Worm (Caenorhabditis elegans): ENCODE data around the gene spin-1.
"Not testable (repeated sequence)": the region's sequence is repeated elsewhere in the genome, so short reads cannot be mapped to it uniquely, and the experiment has no call there.

The spin-1 gene

ce11 chrV:12103920-12104319, 10.9 kb upstream of the spin-1 start, which contains the start of gene nhr-153:
Gene nhr-153, plus strand, starts transcription at chrV:12104220.
- no peak for TF ChIP-seq med-1 (GFP tag; optimal IDR thresholded peaks at IDR 0.05; ENCODE audit: insufficient read depth)

- TF ChIP-seq cog-1 (tag; optimal IDR thresholded peaks at IDR 0.05) (no peak), ztf-23 (GFP tag; IDR thresholded peaks at IDR 0.05) (no peak), tab-1 (GFP tag; IDR thresholded peaks at IDR 0.05) (no peak), T22C8.4 (GFP tag; IDR thresholded peaks at IDR 0.05) (no peak), ref-1 (GFP tag; conservative IDR thresholded peaks at IDR 0.05) (no peak), med-1 (GFP tag; optimal IDR thresholded peaks at IDR 0.05; ENCODE audit: insufficient read depth) (no peak), klf-2 (GFP tag; conservative IDR thresholded peaks at IDR 0.05) (no peak), ztf-29 (GFP tag; IDR thresholded peaks at IDR 0.05) (no peak), flt-1 (GFP tag; IDR thresholded peaks at IDR 0.05) (no peak)
Observed at ce11 chrV:12106841-12107240, 8.0 kb upstream of the spin-1 start, which contains the start of gene nhr-136. Gene nhr-136, plus strand, starts transcription at chrV:12107141.

DNA sequence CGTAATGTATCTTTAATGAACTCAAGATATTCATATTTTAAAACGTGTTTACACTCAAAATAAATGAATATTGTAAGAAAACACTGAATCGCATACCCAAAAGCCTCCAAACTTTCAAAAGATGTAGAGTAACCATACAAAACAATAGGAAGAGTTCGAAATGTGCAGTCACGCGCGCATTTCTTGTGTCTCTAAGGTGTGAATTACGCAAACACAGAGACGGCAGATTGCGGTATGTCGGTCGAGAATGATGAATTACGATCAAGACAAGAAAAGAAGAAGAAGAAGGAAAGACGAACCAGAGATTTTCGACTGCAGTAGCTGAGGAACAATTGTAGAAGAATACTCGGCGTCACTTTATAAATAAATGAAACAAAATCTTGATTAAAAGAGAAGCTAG, 3.3 kb upstream of the spin-1 start, which contains the start of gene lhpp-1:
TSS of gene lhpp-1 (minus strand) at position 354 of the 400 bp plus-strand sequence.
- TF ChIP-seq cog-1 (tag; optimal IDR thresholded peaks at IDR 0.05) (no peak), ztf-29 (GFP tag; IDR thresholded peaks at IDR 0.05) (no peak)

DNA sequence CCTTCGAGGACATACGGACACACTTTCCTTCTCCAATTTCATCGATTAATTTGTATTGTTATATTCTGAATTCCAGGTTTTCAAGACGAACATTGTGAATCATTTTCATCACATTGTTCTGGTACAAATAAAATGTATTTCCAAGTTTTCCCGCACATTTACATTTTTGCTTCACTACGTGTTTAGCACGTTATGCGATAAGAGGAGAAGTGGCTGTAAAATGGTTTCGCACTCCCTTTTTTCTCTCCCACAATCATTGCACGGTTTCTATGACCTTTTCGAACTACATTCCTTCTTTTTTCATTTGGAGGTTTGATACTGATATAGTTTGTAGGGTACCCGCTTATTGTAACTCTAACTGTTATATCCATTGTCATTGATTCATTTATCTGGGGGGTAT, 1.1 kb upstream of the spin-1 start:
- TF ChIP-seq flt-1 (GFP tag; IDR thresholded peaks at IDR 0.05) (no peak), klf-2 (GFP tag; conservative IDR thresholded peaks at IDR 0.05) (no peak), T22C8.4 (GFP tag; IDR thresholded peaks at IDR 0.05) (no peak), med-1 (GFP tag; optimal IDR thresholded peaks at IDR 0.05; ENCODE audit: insufficient read depth) (no peak), ztf-29 (GFP tag; IDR thresholded peaks at IDR 0.05) (no peak), ztf-23 (GFP tag; IDR thresholded peaks at IDR 0.05) (no peak), cog-1 (tag; optimal IDR thresholded peaks at IDR 0.05) (no peak), ref-1 (GFP tag; conservative IDR thresholded peaks at IDR 0.05) (no peak), tab-1 (GFP tag; IDR thresholded peaks at IDR 0.05) (no peak)

- no peak for TF ChIP-seq ztf-23 (GFP tag; IDR thresholded peaks at IDR 0.05)
- TF ChIP-seq ref-1 (GFP tag; conservative IDR thresholded peaks at IDR 0.05) = no peak
- no peak for TF ChIP-seq tab-1 (GFP tag; IDR thresholded peaks at IDR 0.05)
- no peak for TF ChIP-seq med-1 (GFP tag; optimal IDR thresholded peaks at IDR 0.05; ENCODE audit: insufficient read depth)
- no peak for TF ChIP-seq T22C8.4 (GFP tag; IDR thresholded peaks at IDR 0.05)
- TF ChIP-seq cog-1 (tag; optimal IDR thresholded peaks at IDR 0.05) = no peak
- no peak for TF ChIP-seq flt-1 (GFP tag; IDR thresholded peaks at IDR 0.05)
- TF ChIP-seq klf-2 (GFP tag; conservative IDR thresholded peaks at IDR 0.05) = no peak
- no peak for TF ChIP-seq ztf-29 (GFP tag; IDR thresholded peaks at IDR 0.05)
Observed at ce11 chrV:12115150-12115549, 357 bp downstream of the spin-1 start.

ce11 chrV:12117567-12118053, 2.8 kb downstream of the spin-1 start, which contains the start of gene C13C4.8:
Gene C13C4.8, plus strand, starts transcription at chrV:12118003.
- TF ChIP-seq ztf-29 (GFP tag; IDR thresholded peaks at IDR 0.05) = no peak
- TF ChIP-seq T22C8.4 (GFP tag; IDR thresholded peaks at IDR 0.05) = no peak
- no peak for TF ChIP-seq med-1 (GFP tag; optimal IDR thresholded peaks at IDR 0.05; ENCODE audit: insufficient read depth)
- TF ChIP-seq ztf-23 (GFP tag; IDR thresholded peaks at IDR 0.05) = no peak
- no peak for TF ChIP-seq klf-2 (GFP tag; conservative IDR thresholded peaks at IDR 0.05)
- TF ChIP-seq ref-1 (GFP tag; conservative IDR thresholded peaks at IDR 0.05) = no peak
- TF ChIP-seq cog-1 (tag; optimal IDR thresholded peaks at IDR 0.05) = no peak
- no peak for TF ChIP-seq tab-1 (GFP tag; IDR thresholded peaks at IDR 0.05)
- no peak for TF ChIP-seq flt-1 (GFP tag; IDR thresholded peaks at IDR 0.05)

DNA sequence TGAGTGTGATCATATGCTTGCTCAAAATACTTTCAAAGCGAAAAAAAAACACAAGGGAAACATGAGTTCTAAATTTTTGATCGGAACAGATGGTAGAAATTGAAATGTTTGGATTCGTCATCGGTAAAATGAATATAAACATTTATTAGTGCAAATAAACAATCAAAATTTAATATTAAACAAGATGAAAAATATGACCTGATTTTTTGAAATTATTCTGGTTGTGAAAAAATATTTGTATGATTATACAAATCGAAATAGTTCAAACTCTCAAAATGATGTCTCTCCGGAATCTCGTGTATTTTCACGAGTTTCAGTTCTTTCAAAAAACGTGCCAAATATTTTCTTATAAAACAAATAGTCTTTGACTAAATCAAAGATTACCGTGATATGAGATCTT, 5.6 kb downstream of the spin-1 start, which contains the start of gene C13C4.7:
TSS of gene C13C4.7 (minus strand) at position 101 of the 400 bp plus-strand sequence.
- TF ChIP-seq cog-1 (tag; optimal IDR thresholded peaks at IDR 0.05) (no peak), ztf-29 (GFP tag; IDR thresholded peaks at IDR 0.05) (no peak)

- TF ChIP-seq cog-1 (tag; optimal IDR thresholded peaks at IDR 0.05) = no peak
- no peak for TF ChIP-seq klf-2 (GFP tag; conservative IDR thresholded peaks at IDR 0.05)
- no peak for TF ChIP-seq med-1 (GFP tag; optimal IDR thresholded peaks at IDR 0.05; ENCODE audit: insufficient read depth)
- TF ChIP-seq tab-1 (GFP tag; IDR thresholded peaks at IDR 0.05) = no peak
- TF ChIP-seq ztf-29 (GFP tag; IDR thresholded peaks at IDR 0.05) = no peak
- TF ChIP-seq T22C8.4 (GFP tag; IDR thresholded peaks at IDR 0.05) = no peak
- TF ChIP-seq flt-1 (GFP tag; IDR thresholded peaks at IDR 0.05) = no peak
- no peak for TF ChIP-seq ztf-23 (GFP tag; IDR thresholded peaks at IDR 0.05)
- TF ChIP-seq ref-1 (GFP tag; conservative IDR thresholded peaks at IDR 0.05) = no peak
Observed at ce11 chrV:12121274-12121673, 6.5 kb downstream of the spin-1 start, which contains the start of gene C13C4.6. Gene C13C4.6, plus strand, starts transcription at chrV:12121574.

- TF ChIP-seq T22C8.4 (GFP tag; IDR thresholded peaks at IDR 0.05); klf-2 (GFP tag; conservative IDR thresholded peaks at IDR 0.05); ztf-23 (GFP tag; IDR thresholded peaks at IDR 0.05): not testable (repeated sequence)
Observed at ce11 chrV:12130688-12131087, 15.9 kb downstream of the spin-1 start, which contains the start of gene C27A7.6. Gene C27A7.6, minus strand, starts transcription at chrV:12130788.

- not testable (repeated sequence) for TF ChIP-seq ztf-29 (GFP tag; IDR thresholded peaks at IDR 0.05); cog-1 (tag; optimal IDR thresholded peaks at IDR 0.05); ztf-23 (GFP tag; IDR thresholded peaks at IDR 0.05)
Observed at ce11 chrV:12131157-12131556, 16.4 kb downstream of the spin-1 start, which contains the start of gene enpp-1. Gene enpp-1, plus strand, starts transcription at chrV:12131457.

ce11 chrV:12137942-12138341, 23.1 kb downstream of the spin-1 start:
- TF ChIP-seq tab-1 (GFP tag; IDR thresholded peaks at IDR 0.05) = no peak
- TF ChIP-seq ref-1 (GFP tag; conservative IDR thresholded peaks at IDR 0.05) = no peak
- TF ChIP-seq T22C8.4 (GFP tag; IDR thresholded peaks at IDR 0.05) = no peak
- no peak for TF ChIP-seq cog-1 (tag; optimal IDR thresholded peaks at IDR 0.05)
- TF ChIP-seq ztf-29 (GFP tag; IDR thresholded peaks at IDR 0.05) = no peak
- no peak for TF ChIP-seq med-1 (GFP tag; optimal IDR thresholded peaks at IDR 0.05; ENCODE audit: insufficient read depth)
- no peak for TF ChIP-seq flt-1 (GFP tag; IDR thresholded peaks at IDR 0.05)
- TF ChIP-seq klf-2 (GFP tag; conservative IDR thresholded peaks at IDR 0.05) = no peak
